Worm (Caenorhabditis elegans) whole organism, mixed stage, embryonic: Measurements from ENCODE around the gene K02A6.3.

Experiments used
- elt-3 ChIP-seq: fragments of 150-350 bp; optimal IDR thresholded peaks from 2 replicates; lab custom pipeline; 2014; ENCODE audit warnings: missing biosample characterization, missing genetic modification characterization
- lin-13 ChIP-seq: fragments of 150-350 bp; optimal IDR thresholded peaks from 2 replicates; lab custom pipeline; 2014; ENCODE audit warnings: missing biosample characterization, missing genetic modification characterization
- lsy-2 ChIP-seq: fragments of 150-350 bp; optimal IDR thresholded peaks from 2 replicates; lab custom pipeline; 2014; ENCODE audit warnings: missing biosample characterization, missing genetic modification characterization
- mep-1 ChIP-seq: fragments of 150-350 bp; optimal IDR thresholded peaks from 2 replicates; lab custom pipeline; 2017; ENCODE audit warnings: missing biosample characterization, missing genetic modification reagents, missing genetic modification characterization, inconsistent platforms
- nhr-12 ChIP-seq: fragments of 150-350 bp; optimal IDR thresholded peaks from 2 replicates; lab custom pipeline; 2014; ENCODE audit warnings: missing biosample characterization, missing genetic modification characterization
- nhr-237 ChIP-seq: fragments of 150-350 bp; optimal IDR thresholded peaks from 2 replicates; lab custom pipeline; 2014; ENCODE audit warnings: missing biosample characterization, missing genetic modification characterization
- nhr-28 ChIP-seq: fragments of 150-350 bp; optimal IDR thresholded peaks from 2 replicates; lab custom pipeline; 2014; ENCODE audit warnings: missing biosample characterization, missing genetic modification characterization
- nhr-76 ChIP-seq: sonication (generic microtip); optimal IDR thresholded peaks from 2 replicates; lab custom pipeline; 2017; ENCODE audit warnings: missing biosample characterization, missing genetic modification characterization
- pha-4 ChIP-seq: fragments of 150-350 bp; optimal IDR thresholded peaks from 2 replicates; lab custom pipeline; 2018; ENCODE audit warnings: missing biosample characterization, missing genetic modification reagents, missing genetic modification characterization
- snpc-4 ChIP-seq: fragments of 150-350 bp; optimal IDR thresholded peaks from 2 replicates; lab custom pipeline; 2014; ENCODE audit warnings: missing biosample characterization, missing genetic modification characterization
- sptf-1 ChIP-seq: sonication (generic microtip); optimal IDR thresholded peaks from 2 replicates; lab custom pipeline; 2017; ENCODE audit warnings: mild to moderate bottlenecking, missing genetic modification characterization, moderate library complexity, missing compliant biosample characterization
- unc-120 ChIP-seq: sonication (generic microtip); optimal IDR thresholded peaks from 2 replicates; lab custom pipeline; 2017; ENCODE audit warnings: missing genetic modification characterization, missing compliant biosample characterization; ENCODE audit not compliant: poor library complexity, severe bottlenecking
- unc-39 ChIP-seq: fragments of 150-350 bp; optimal IDR thresholded peaks from 2 replicates; lab custom pipeline; 2014; ENCODE audit warnings: missing biosample characterization, missing genetic modification characterization
- unc-62 ChIP-seq: fragments of 150-350 bp; optimal IDR thresholded peaks from 2 replicates; lab custom pipeline; 2014; ENCODE audit warnings: missing biosample characterization, missing genetic modification reagents, missing genetic modification characterization

ce11 chrX:8246126-8246525 is 14.4 kb upstream of the K02A6.3 start, which contains the start of gene kqt-2:
- TF ChIP-seq snpc-4 (tag; lab: Kevin White, UChicago) (no peak), lsy-2 (tag; lab: Kevin White, UChicago) (no peak), unc-120 (tag; lab: Kevin White, UChicago) (no peak), nhr-237 (no peak), nhr-76 (no peak), unc-62 (GFP tag; lab: Kevin White, UChicago) (no peak), nhr-12 (no peak), pha-4 (tag; lab: Kevin White, UChicago) (no peak), elt-3 (tag; lab: Kevin White, UChicago) (no peak), unc-39 (tag; lab: Kevin White, UChicago) (no peak), lin-13 (tag; lab: Kevin White, UChicago) (no peak), nhr-28 (tag; lab: Kevin White, UChicago) (no peak), sptf-1 (tag; lab: Kevin White, UChicago) (no peak), mep-1 (tag; lab: Kevin White, UChicago) (no peak)
